Fruit fly (Drosophila melanogaster): ENCODE results near the gene mRpS7.

Gene mRpS7

DNA sequence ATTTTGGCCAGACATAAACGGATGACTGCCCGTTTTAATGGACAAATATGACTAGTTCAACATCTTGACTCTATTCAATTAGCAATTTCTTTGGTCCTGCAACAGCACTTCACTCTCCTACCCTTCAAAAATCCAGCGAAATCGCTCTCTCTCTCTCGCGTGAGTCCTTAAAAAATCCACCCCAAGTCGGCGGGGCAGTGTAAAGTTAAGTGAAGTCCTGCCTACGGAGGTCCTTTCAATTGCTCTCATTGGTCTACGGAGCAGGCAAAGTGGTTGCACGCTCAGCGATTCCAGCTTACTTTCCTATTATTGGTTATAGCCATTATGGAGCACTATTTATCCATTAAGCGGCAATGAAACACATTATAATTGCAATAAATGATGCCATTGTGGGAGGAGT is 32.6 kb upstream of the mRpS7 start, which contains the start of gene CG34367:
Gene CG34367 (minus strand): TSS at position 35 of the 400 bp plus-strand sequence.
- TF ChIP-seq Hr4 (GFP tag; optimal IDR thresholded peaks at IDR 0.05), result no peak
- TF ChIP-seq pdm3 (GFP tag; optimal IDR thresholded peaks at IDR 0.05), result no peak
- no peak for TF ChIP-seq OdsH (GFP tag; optimal IDR thresholded peaks at IDR 0.05)
- no peak for TF ChIP-seq Ets21C (GFP tag; optimal IDR thresholded peaks at IDR 0.05)
- no peak for TF ChIP-seq achi (GFP tag; optimal IDR thresholded peaks at IDR 0.05)
- TF ChIP-seq svp (GFP tag), result no peak
- TF ChIP-seq lz (GFP tag; optimal IDR thresholded peaks at IDR 0.05), result no peak
- no peak for TF ChIP-seq Lpt (GFP tag; optimal IDR thresholded peaks at IDR 0.05)
- TF ChIP-seq eg (GFP tag; IDR thresholded peaks at IDR 0.05), result no peak
- no peak for TF ChIP-seq CG4318 (GFP tag; optimal IDR thresholded peaks at IDR 0.05)
- TF ChIP-seq CG3919 (GFP tag; optimal IDR thresholded peaks at IDR 0.05), result no peak
- TF ChIP-seq Gug (GFP tag; IDR thresholded peaks at IDR 0.05), result no peak
- no peak for TF ChIP-seq Sox14 (GFP tag; optimal IDR thresholded peaks at IDR 0.05)

DNA sequence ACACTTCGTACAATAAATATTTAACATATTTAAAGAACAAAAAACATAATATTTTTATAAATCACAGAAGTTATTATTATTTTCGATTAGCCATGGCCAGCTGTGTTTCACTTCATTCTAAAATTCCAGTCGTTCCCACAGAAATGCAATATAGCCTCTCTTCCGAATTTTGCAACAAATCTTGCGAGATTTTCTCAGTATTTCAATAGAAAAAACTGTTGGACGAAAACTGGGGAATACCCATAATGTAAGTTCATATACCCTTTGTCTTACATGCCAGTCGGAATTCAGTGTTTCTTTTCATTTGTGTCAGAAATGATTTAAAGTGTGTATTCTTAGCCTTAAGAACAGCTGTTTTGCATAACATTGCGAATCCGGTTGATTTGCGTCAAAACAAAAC is 30.0 kb upstream of the mRpS7 start, which contains the start of the genes CtsL4 and ClpP:
Gene CtsL4 (minus strand): TSS at position 90 of the 400 bp plus-strand sequence.
Gene ClpP (plus strand): TSS at position 288 of the 400 bp plus-strand sequence.
- no peak for TF ChIP-seq Eip93F (GFP tag; optimal IDR thresholded peaks at IDR 0.05)
- TF ChIP-seq Smox (GFP tag; optimal IDR thresholded peaks at IDR 0.05), result no peak
- TF ChIP-seq svp (GFP tag), result no peak
- TF ChIP-seq CG3919 (GFP tag; optimal IDR thresholded peaks at IDR 0.05), result no peak
- peak; percentile 45 for TF ChIP-seq lz (GFP tag; optimal IDR thresholded peaks at IDR 0.05)
- peak; percentile 50 for TF ChIP-seq CG31627 (GFP tag; optimal IDR thresholded peaks at IDR 0.05)
- TF ChIP-seq vri (GFP tag; optimal IDR thresholded peaks at IDR 0.05), result no peak
- TF ChIP-seq CG6276 (GFP tag; optimal IDR thresholded peaks at IDR 0.05), result no peak
- peak; percentile 10 for TF ChIP-seq dac (GFP tag; optimal IDR thresholded peaks at IDR 0.05)
- TF ChIP-seq salr (GFP tag; optimal IDR thresholded peaks at IDR 0.05), result no peak
- peak; percentile 40 for TF ChIP-seq CG34406 (GFP tag; optimal IDR thresholded peaks at IDR 0.05)
- no peak for TF ChIP-seq Hr39 (GFP tag; optimal IDR thresholded peaks at IDR 0.05)
- TF ChIP-seq CG4318 (GFP tag; optimal IDR thresholded peaks at IDR 0.05), result no peak
- TF ChIP-seq cyc (GFP tag; optimal IDR thresholded peaks at IDR 0.05), result peak; percentile 29
- TF ChIP-seq OdsH (GFP tag; optimal IDR thresholded peaks at IDR 0.05), result peak; percentile 59
- TF ChIP-seq CG8632 (GFP tag; optimal IDR thresholded peaks at IDR 0.05), result peak; percentile 37
- no peak for TF ChIP-seq eg (GFP tag; IDR thresholded peaks at IDR 0.05)
- peak; percentile 55 for TF ChIP-seq esn (GFP tag; optimal IDR thresholded peaks at IDR 0.05)
- TF ChIP-seq Eip75B (GFP tag; optimal IDR thresholded peaks at IDR 0.05), result no peak
- TF ChIP-seq fd59A (GFP tag; optimal IDR thresholded peaks at IDR 0.05), result no peak
- no peak for TF ChIP-seq Ets21C (GFP tag; optimal IDR thresholded peaks at IDR 0.05)
- TF ChIP-seq CG3032 (tag; optimal IDR thresholded peaks at IDR 0.05), result peak; percentile 45
- peak; percentile 32 for TF ChIP-seq Ets96B (tag; optimal IDR thresholded peaks at IDR 0.05)
- TF ChIP-seq Sox15 (GFP tag; optimal IDR thresholded peaks at IDR 0.05), result no peak
- no peak for TF ChIP-seq Hr38 (GFP tag; optimal IDR thresholded peaks at IDR 0.05)
- TF ChIP-seq acj6 (GFP tag; optimal IDR thresholded peaks at IDR 0.05), result peak; percentile 36
- peak; percentile 88 for TF ChIP-seq Sox14 (GFP tag; optimal IDR thresholded peaks at IDR 0.05)
- TF ChIP-seq Blimp-1 (GFP tag; optimal IDR thresholded peaks at IDR 0.05), result no peak
- no peak for TF ChIP-seq Gug (GFP tag; IDR thresholded peaks at IDR 0.05)
- peak; percentile 61 for TF ChIP-seq CG1621 (tag; optimal IDR thresholded peaks at IDR 0.05)
- TF ChIP-seq CG8119 (GFP tag; IDR thresholded peaks at IDR 0.05), result no peak
- no peak for TF ChIP-seq dsx (GFP tag; optimal IDR thresholded peaks at IDR 0.05; ENCODE audit: poor library complexity, severe bottlenecking)

DNA sequence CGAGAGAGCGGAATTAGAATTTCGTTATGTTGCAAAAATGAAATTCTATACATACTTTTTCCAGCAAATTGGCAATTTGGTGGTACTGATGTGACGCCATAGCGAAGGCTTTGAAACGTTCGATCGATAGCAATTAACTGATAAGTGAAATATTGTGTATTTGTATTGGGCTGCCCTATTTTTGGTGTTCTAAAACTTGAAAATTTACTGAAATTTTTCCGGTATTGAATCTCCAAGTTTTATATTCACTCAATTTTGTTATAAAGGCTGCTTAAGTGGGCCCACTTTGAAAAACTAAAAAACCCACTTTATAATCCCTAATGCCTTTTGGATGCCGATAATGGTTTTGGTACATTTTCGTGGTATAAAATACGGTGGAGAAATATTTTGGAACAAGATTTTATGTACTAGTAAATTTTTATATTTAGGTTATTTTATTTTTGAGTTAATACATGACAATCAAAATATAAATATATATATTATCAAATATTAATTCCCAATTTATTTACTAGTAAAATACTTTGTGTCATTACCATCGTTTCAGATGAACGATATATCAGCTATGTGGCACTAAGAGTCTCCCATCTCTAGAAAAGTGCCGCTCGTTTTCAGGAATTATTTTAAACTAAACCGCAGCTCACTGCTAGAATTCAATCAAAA is 23.9 kb upstream of the mRpS7 start, which contains the start of the genes Cand1 and pim:
Gene Cand1 (minus strand): TSS at position 300 of the 660 bp plus-strand sequence.
Gene pim (plus strand): TSS at position 582 of the 660 bp plus-strand sequence.
- peak; percentile 16 for TF ChIP-seq CG3032 (tag; optimal IDR thresholded peaks at IDR 0.05)
- TF ChIP-seq Blimp-1 (GFP tag; optimal IDR thresholded peaks at IDR 0.05), result no peak
- no peak for TF ChIP-seq CG11294 (GFP tag; IDR thresholded peaks at IDR 0.05)
- TF ChIP-seq fd59A (GFP tag; optimal IDR thresholded peaks at IDR 0.05), result no peak
- no peak for TF ChIP-seq spab (GFP tag; optimal IDR thresholded peaks at IDR 0.05)
- TF ChIP-seq CG6854 (GFP tag; optimal IDR thresholded peaks at IDR 0.05), result no peak
- TF ChIP-seq CG10669 (GFP tag; optimal IDR thresholded peaks at IDR 0.05), result no peak
- TF ChIP-seq CG8319 (GFP tag; optimal IDR thresholded peaks at IDR 0.05), result no peak

Measured in whole organism, prepupa.